Fruit fly (Drosophila melanogaster): Measurements from ENCODE around the gene CG15387.

Gene CG15387

dm6 chr2L:2180120-2180539, 46.0 kb downstream of the CG15387 start (continued):
- peak; percentile 23 for TF ChIP-seq sima (GFP tag; optimal IDR thresholded peaks at IDR 0.05)
- TF ChIP-seq disco-r (GFP tag; optimal IDR thresholded peaks at IDR 0.05), result peak; percentile 34
- peak; percentile 76 for TF ChIP-seq CG6765 (GFP tag; optimal IDR thresholded peaks at IDR 0.05)
- TF ChIP-seq CG2199 (GFP tag; IDR thresholded peaks at IDR 0.05), result peak; percentile 80; the same call in 2 of the 3 replicates
- no peak for TF ChIP-seq Lpt (GFP tag; optimal IDR thresholded peaks at IDR 0.05)
- TF ChIP-seq CG16779 (GFP tag; IDR thresholded peaks at IDR 0.05), result peak; percentile 73; the same call in 1 of the 2 replicates
- peak; percentile 66 for TF ChIP-seq CG9215 (GFP tag; IDR thresholded peaks at IDR 0.05)
- TF ChIP-seq tup (GFP tag; optimal IDR thresholded peaks at IDR 0.05), result peak; percentile 68
- TF ChIP-seq dysf (GFP tag; IDR thresholded peaks at IDR 0.05), result peak; percentile 91
- no peak for TF ChIP-seq Doc3 (GFP tag; IDR thresholded peaks at IDR 0.05; ENCODE audit: partially characterized antibody)
- peak; percentile 78 for TF ChIP-seq CG16815 (GFP tag; optimal IDR thresholded peaks at IDR 0.05)
- TF ChIP-seq gcm2 (GFP tag; optimal IDR thresholded peaks at IDR 0.05), result peak; percentile 44
- TF ChIP-seq CG34422 (GFP tag; IDR thresholded peaks at IDR 0.05), result peak; percentile 88
- TF ChIP-seq CG4854 (GFP tag; optimal IDR thresholded peaks at IDR 0.05), result peak; percentile 80
- peak; percentile 75 for TF ChIP-seq TFAM (GFP tag; optimal IDR thresholded peaks at IDR 0.05)
- TF ChIP-seq Adf1 (GFP tag; IDR thresholded peaks at IDR 0.05), result peak; percentile 48
- TF ChIP-seq sna (GFP tag; IDR thresholded peaks at IDR 0.05; ENCODE audit: partially characterized antibody), result no peak
- TF ChIP-seq zen2 (GFP tag; IDR thresholded peaks at IDR 0.05; ENCODE audit: partially characterized antibody), result no peak
- TF ChIP-seq p53 (GFP tag; optimal IDR thresholded peaks at IDR 0.05), result peak; percentile 22
- TF ChIP-seq shn (GFP tag; optimal IDR thresholded peaks at IDR 0.05), result no peak
- TF ChIP-seq dan (GFP tag; IDR thresholded peaks at IDR 0.05), result peak; percentile 56; the same call in 1 of the 2 replicates
- peak; percentile 61 for TF ChIP-seq Atf-2 (GFP tag; optimal IDR thresholded peaks at IDR 0.05)
- no peak for TF ChIP-seq hth (optimal IDR thresholded peaks at IDR 0.05)
- peak; percentile 52 for TF ChIP-seq exex (tag; optimal IDR thresholded peaks at IDR 0.05)
- peak; percentile 84 for TF ChIP-seq HmgZ (tag; optimal IDR thresholded peaks at IDR 0.05)
- peak; percentile 89 for TF ChIP-seq CG32532 (GFP tag; IDR thresholded peaks at IDR 0.05)
- TF ChIP-seq CG2129 (GFP tag; IDR thresholded peaks at IDR 0.05; ENCODE audit: partially characterized antibody), result no peak
- peak; percentile 89 for TF ChIP-seq CG11695 (GFP tag; IDR thresholded peaks at IDR 0.05)
- peak; percentile 63; the same call in 1 of the 2 replicates for TF ChIP-seq CG11085 (GFP tag; IDR thresholded peaks at IDR 0.05)
- TF ChIP-seq H15 (GFP tag; IDR thresholded peaks at IDR 0.05), result peak; percentile 88
- TF ChIP-seq ATbp (GFP tag; optimal IDR thresholded peaks at IDR 0.05), result peak; percentile 95
- peak; percentile 78 for TF ChIP-seq CrebB (tag; optimal IDR thresholded peaks at IDR 0.05)
- peak; percentile 88 for TF ChIP-seq Fer3 (tag; optimal IDR thresholded peaks at IDR 0.05)
- peak; percentile 90 for TF ChIP-seq bcd (GFP tag; optimal IDR thresholded peaks at IDR 0.05)
- peak; percentile 24 for TF ChIP-seq CG13894 (tag; optimal IDR thresholded peaks at IDR 0.05)
- TF ChIP-seq CG4328 (GFP tag; optimal IDR thresholded peaks at IDR 0.05), result peak; percentile 55
- TF ChIP-seq bowl (GFP tag; IDR thresholded peaks at IDR 0.05), result peak; percentile 39; the same call in 1 of the 2 replicates
- peak; percentile 93 for TF ChIP-seq CG11504 (tag; optimal IDR thresholded peaks at IDR 0.05)
- peak; percentile 94 for TF ChIP-seq CG15601 (tag; optimal IDR thresholded peaks at IDR 0.05)
- peak; percentile 62 for TF ChIP-seq GATAe (GFP tag; conservative IDR thresholded peaks at IDR 0.05)
- TF ChIP-seq Sry-δ (GFP tag; optimal IDR thresholded peaks at IDR 0.05), result peak; percentile 35
- peak; percentile 19 for TF ChIP-seq CG7745 (tag; optimal IDR thresholded peaks at IDR 0.05)
- TF ChIP-seq Sox100B (GFP tag; optimal IDR thresholded peaks at IDR 0.05), result peak; percentile 89
- TF ChIP-seq CG3726 (GFP tag; IDR thresholded peaks at IDR 0.05), result peak; percentile 77; the same call in 2 of the 3 replicates
- TF ChIP-seq fd96Cb (tag; optimal IDR thresholded peaks at IDR 0.05), result peak; percentile 94
- peak; percentile 91 for TF ChIP-seq ap (GFP tag; IDR thresholded peaks at IDR 0.05)
- TF ChIP-seq cwo (GFP tag; optimal IDR thresholded peaks at IDR 0.05), result peak; percentile 82
- TF ChIP-seq Nf-YC (tag; optimal IDR thresholded peaks at IDR 0.05), result peak; percentile 64
- TF ChIP-seq esg (GFP tag; conservative IDR thresholded peaks at IDR 0.05), result peak; percentile 89
- TF ChIP-seq CG11398 (GFP tag; optimal IDR thresholded peaks at IDR 0.05), result peak; percentile 72
- peak; percentile 93 for TF ChIP-seq PHDP (tag; optimal IDR thresholded peaks at IDR 0.05)

All from whole organism, embryonic.